Fruit fly (Drosophila melanogaster) whole organism, embryonic: ENCODE measurements around the gene Pak.

Experiments
- Adf1 ChIP-seq: fragments of 200-800 bp; sonication (Bioruptor generic); IDR thresholded peaks from 2 replicates; pipeline ENCODE4 v1.3.6; 2022; ENCODE audit warnings: missing biosample characterization, missing genetic modification characterization
- Aef1 ChIP-seq: fragments of 200-800 bp; sonication (Bioruptor generic); IDR thresholded peaks from 3 replicates; pipeline ENCODE4 v1.3.6; 2022; ENCODE audit warnings: missing biosample characterization, missing genetic modification characterization
- Asciz ChIP-seq: fragments of 200-800 bp; sonication (Bioruptor generic); optimal IDR thresholded peaks from 2 replicates; lab custom pipeline; 2017; ENCODE audit warnings: missing biosample characterization, mild to moderate bottlenecking, missing genetic modification characterization, missing genetic modification reagents
- B-H2 ChIP-seq: fragments of 200-800 bp; sonication (Bioruptor generic); optimal IDR thresholded peaks from 2 replicates; lab custom pipeline; 2018; ENCODE audit warnings: missing biosample characterization, mild to moderate bottlenecking, missing genetic modification characterization
- CG10209 ChIP-seq: fragments of 200-800 bp; sonication (Bioruptor generic); optimal IDR thresholded peaks from 3 replicates; lab custom pipeline; 2017; ENCODE audit warnings: missing biosample characterization, mild to moderate bottlenecking, missing genetic modification characterization, missing genetic modification reagents
- CG11456 ChIP-seq: fragments of 200-800 bp; sonication (Bioruptor generic); IDR thresholded peaks from 3 replicates; pipeline ENCODE4 v1.3.6; 2022; ENCODE audit warnings: missing biosample characterization, missing genetic modification characterization
- CG12769 ChIP-seq: fragments of 200-800 bp; sonication (Bioruptor generic); optimal IDR thresholded peaks from 2 replicates; lab custom pipeline; 2019; ENCODE audit warnings: missing biosample characterization, mild to moderate bottlenecking, missing genetic modification characterization, moderate library complexity
- CG13624 ChIP-seq: fragments of 200-800 bp; sonication (Bioruptor generic); optimal IDR thresholded peaks from 2 replicates; lab custom pipeline; 2016; ENCODE audit warnings: missing biosample characterization, missing genetic modification characterization
- CG14014 ChIP-seq: fragments of 200-800 bp; sonication (Bioruptor generic); IDR thresholded peaks from 2 replicates; pipeline ENCODE4 v1.3.6; 2022; ENCODE audit warnings: missing biosample characterization, missing genetic modification characterization
- CG14710 ChIP-seq: fragments of 200-800 bp; sonication (Bioruptor generic); optimal IDR thresholded peaks from 3 replicates; lab custom pipeline; 2019; ENCODE audit warnings: missing biosample characterization, mild to moderate bottlenecking, missing genetic modification characterization, moderate library complexity
- CG14860 ChIP-seq: fragments of 200-800 bp; sonication (Bioruptor generic); IDR thresholded peaks from 3 replicates; pipeline ENCODE4 v1.3.6; 2022; ENCODE audit warnings: missing biosample characterization, missing genetic modification characterization; ENCODE audit not compliant: partially characterized antibody
- CG1603 ChIP-seq: fragments of 200-800 bp; sonication (Bioruptor generic); optimal IDR thresholded peaks from 2 replicates; lab custom pipeline; 2019; ENCODE audit warnings: missing biosample characterization, mild to moderate bottlenecking, missing genetic modification characterization, moderate library complexity
- CG16813 ChIP-seq: fragments of 200-800 bp; sonication (Bioruptor generic); IDR thresholded peaks from 3 replicates; pipeline ENCODE4 v1.3.6; 2022; ENCODE audit warnings: missing biosample characterization, missing genetic modification characterization; ENCODE audit not compliant: partially characterized antibody
- CG2889 ChIP-seq: fragments of 200-800 bp; sonication (Bioruptor generic); IDR thresholded peaks from 3 replicates; pipeline ENCODE4 v1.3.6; 2022; ENCODE audit warnings: missing biosample characterization, missing genetic modification characterization
- CG30020 ChIP-seq: fragments of 200-800 bp; optimal IDR thresholded peaks from 2 replicates; lab custom pipeline; 2019; ENCODE audit warnings: missing biosample characterization, mild to moderate bottlenecking, missing genetic modification characterization, moderate library complexity
- CG3065 ChIP-seq: fragments of 200-800 bp; sonication (Bioruptor generic); optimal IDR thresholded peaks from 2 replicates; lab custom pipeline; 2016; ENCODE audit warnings: missing biosample characterization, missing genetic modification characterization
- CG3726 ChIP-seq: fragments of 200-800 bp; sonication (Bioruptor generic); IDR thresholded peaks from 3 replicates; pipeline ENCODE4, ENCODE4 v1.3.6; 2022; ENCODE audit warnings: missing biosample characterization, missing genetic modification characterization
- CG4424 ChIP-seq: fragments of 200-800 bp; sonication (Bioruptor generic); optimal IDR thresholded peaks from 3 replicates; lab custom pipeline; 2016; ENCODE audit warnings: missing biosample characterization, missing genetic modification characterization
- CG6791 ChIP-seq: fragments of 200-800 bp; sonication (Bioruptor generic); IDR thresholded peaks from 3 replicates; pipeline ENCODE4 v1.3.6; 2022; ENCODE audit warnings: missing biosample characterization, missing genetic modification characterization; ENCODE audit not compliant: partially characterized antibody
- CoRest ChIP-seq: fragments of 200-800 bp; sonication (Bioruptor generic); optimal IDR thresholded peaks from 3 replicates; lab custom pipeline; 2018; ENCODE audit warnings: missing biosample characterization, mild to moderate bottlenecking, missing genetic modification characterization, moderate library complexity
- Dbx ChIP-seq: fragments of 200-800 bp; sonication (Bioruptor generic); IDR thresholded peaks from 3 replicates; pipeline ENCODE4 v1.3.6; 2022; ENCODE audit warnings: missing biosample characterization, missing genetic modification characterization
- Deaf1 ChIP-seq: fragments of 200-800 bp; optimal IDR thresholded peaks from 3 replicates; lab custom pipeline; 2019; ENCODE audit warnings: missing biosample characterization, mild to moderate bottlenecking, missing genetic modification characterization, moderate library complexity
- E2f2 ChIP-seq: fragments of 200-800 bp; sonication (Bioruptor generic); IDR thresholded peaks from 2 replicates; pipeline ENCODE4 v1.3.6; 2022; ENCODE audit warnings: missing biosample characterization, missing genetic modification characterization
- HmgZ ChIP-seq: fragments of 200-800 bp; sonication (Bioruptor generic); optimal IDR thresholded peaks from 2 replicates; lab custom pipeline; 2018; ENCODE audit warnings: missing biosample characterization, mild to moderate bottlenecking, missing genetic modification characterization
- Med ChIP-seq: fragments of 200-800 bp; sonication (Bioruptor generic); peaks from one replicate; lab custom pipeline; 2016; ENCODE audit warnings: missing biosample characterization, missing genetic modification characterization, mild to moderate bottlenecking, inconsistent platforms, moderate library complexity
- Myb ChIP-seq: fragments of 200-800 bp; sonication (Bioruptor generic); optimal IDR thresholded peaks from 2 replicates; lab custom pipeline; 2016; ENCODE audit warnings: missing biosample characterization, missing genetic modification characterization
- Scr ChIP-seq: fragments of 200-800 bp; sonication (Bioruptor generic); IDR thresholded peaks from 2 replicates; pipeline ENCODE4 v1.3.6; 2022; ENCODE audit warnings: missing biosample characterization, missing genetic modification characterization; ENCODE audit not compliant: partially characterized antibody
- Taf1 ChIP-seq: fragments of 200-800 bp; sonication (Bioruptor generic); IDR thresholded peaks from 2 replicates; pipeline ENCODE4 v1.3.6; 2022; ENCODE audit warnings: missing biosample characterization, missing genetic modification characterization
- bcd ChIP-seq: fragments of 200-800 bp; sonication (Bioruptor generic); optimal IDR thresholded peaks from 2 replicates; lab custom pipeline; 2017; ENCODE audit warnings: missing biosample characterization, mild to moderate bottlenecking, missing genetic modification characterization
- cad ChIP-seq: fragments of >200 bp; optimal IDR thresholded peaks from 2 replicates; lab custom pipeline; 2017; ENCODE audit warnings: missing biosample characterization, missing genetic modification characterization
- cwo ChIP-seq: fragments of 200-800 bp; sonication (Bioruptor generic); optimal IDR thresholded peaks from 3 replicates; lab custom pipeline; 2017; ENCODE audit warnings: missing biosample characterization, missing genetic modification characterization, mild to moderate bottlenecking, moderate library complexity, missing genetic modification reagents
- disco-r ChIP-seq: fragments of 200-800 bp; sonication (Bioruptor generic); optimal IDR thresholded peaks from 2 replicates; lab custom pipeline; 2016; ENCODE audit warnings: missing biosample characterization, missing genetic modification characterization
- exex ChIP-seq: fragments of 200-800 bp; sonication (Bioruptor generic); optimal IDR thresholded peaks from 4 replicates; lab custom pipeline; 2018; ENCODE audit warnings: missing biosample characterization, mild to moderate bottlenecking, missing genetic modification characterization, moderate library complexity
- gem ChIP-seq: fragments of 200-800 bp; sonication (Bioruptor generic); optimal IDR thresholded peaks from 2 replicates; lab custom pipeline; 2019; ENCODE audit warnings: missing biosample characterization, mild to moderate bottlenecking, missing genetic modification characterization, moderate library complexity
- grau ChIP-seq: fragments of 200-800 bp; optimal IDR thresholded peaks from 3 replicates; lab custom pipeline; 2019; ENCODE audit warnings: missing biosample characterization, mild to moderate bottlenecking, missing genetic modification characterization, moderate library complexity
- gro ChIP-seq: fragments of 200-800 bp; sonication (Bioruptor generic); optimal IDR thresholded peaks from 2 replicates; lab custom pipeline; 2016; ENCODE audit warnings: missing biosample characterization, missing genetic modification characterization
- hbn ChIP-seq: fragments of 200-800 bp; sonication (Bioruptor generic); IDR thresholded peaks from 2 replicates; pipeline ENCODE4 v1.3.6; 2022; ENCODE audit warnings: missing biosample characterization, missing genetic modification characterization; ENCODE audit not compliant: partially characterized antibody
- ind ChIP-seq: fragments of 200-800 bp; sonication (Bioruptor generic); optimal IDR thresholded peaks from 3 replicates; lab custom pipeline; 2016; ENCODE audit warnings: missing biosample characterization, missing genetic modification characterization
- inv ChIP-seq: fragments of 200-800 bp; sonication (Bioruptor generic); IDR thresholded peaks from 2 replicates; pipeline ENCODE4 v1.3.6; 2022; ENCODE audit warnings: missing biosample characterization, missing genetic modification characterization; ENCODE audit not compliant: partially characterized antibody
- lilli ChIP-seq: fragments of 200-800 bp; sonication (Bioruptor generic); optimal IDR thresholded peaks from 3 replicates; lab custom pipeline; 2016; ENCODE audit warnings: missing biosample characterization, missing genetic modification characterization
- mld ChIP-seq: fragments of 200-800 bp; sonication (Bioruptor generic); IDR thresholded peaks from 3 replicates; pipeline ENCODE4 v1.3.6; 2022; ENCODE audit warnings: missing biosample characterization, missing genetic modification characterization; ENCODE audit not compliant: partially characterized antibody
- nmo ChIP-seq: fragments of 200-800 bp; sonication (Bioruptor generic); optimal IDR thresholded peaks from 2 replicates; lab custom pipeline; 2018; ENCODE audit warnings: missing biosample characterization, mild to moderate bottlenecking, missing genetic modification characterization, moderate library complexity
- ro ChIP-seq: fragments of 200-800 bp; sonication (Bioruptor generic); IDR thresholded peaks from 2 replicates; pipeline ENCODE4 v1.3.6; 2022; ENCODE audit warnings: missing biosample characterization, missing genetic modification characterization
- sens ChIP-seq: fragments of 200-800 bp; sonication (Bioruptor generic); peaks from one replicate; lab custom pipeline; 2016; ENCODE audit warnings: missing biosample characterization, missing genetic modification characterization
- slp2 ChIP-seq: fragments of 200-800 bp; sonication (Bioruptor generic); optimal IDR thresholded peaks from 2 replicates; lab custom pipeline; 2016; ENCODE audit warnings: missing biosample characterization, missing genetic modification characterization
- trh ChIP-seq: fragments of 200-800 bp; sonication (Bioruptor generic); optimal IDR thresholded peaks from 2 replicates; lab custom pipeline; 2016; ENCODE audit warnings: missing biosample characterization, missing genetic modification characterization
- unc-4 ChIP-seq: fragments of 200-800 bp; sonication (Bioruptor generic); IDR thresholded peaks from 2 replicates; pipeline ENCODE4 v1.3.6; 2022; ENCODE audit warnings: missing biosample characterization, missing genetic modification characterization; ENCODE audit not compliant: partially characterized antibody
- zen ChIP-seq: fragments of 200-800 bp; sonication (Bioruptor generic); optimal IDR thresholded peaks from 3 replicates; lab custom pipeline; 2018; ENCODE audit warnings: missing biosample characterization, mild to moderate bottlenecking, missing genetic modification characterization, moderate library complexity
- zen2 ChIP-seq: fragments of 200-800 bp; sonication (Bioruptor generic); IDR thresholded peaks from 3 replicates; pipeline ENCODE4 v1.3.6; 2022; ENCODE audit warnings: missing biosample characterization, missing genetic modification characterization; ENCODE audit not compliant: partially characterized antibody

The Pak gene

DNA sequence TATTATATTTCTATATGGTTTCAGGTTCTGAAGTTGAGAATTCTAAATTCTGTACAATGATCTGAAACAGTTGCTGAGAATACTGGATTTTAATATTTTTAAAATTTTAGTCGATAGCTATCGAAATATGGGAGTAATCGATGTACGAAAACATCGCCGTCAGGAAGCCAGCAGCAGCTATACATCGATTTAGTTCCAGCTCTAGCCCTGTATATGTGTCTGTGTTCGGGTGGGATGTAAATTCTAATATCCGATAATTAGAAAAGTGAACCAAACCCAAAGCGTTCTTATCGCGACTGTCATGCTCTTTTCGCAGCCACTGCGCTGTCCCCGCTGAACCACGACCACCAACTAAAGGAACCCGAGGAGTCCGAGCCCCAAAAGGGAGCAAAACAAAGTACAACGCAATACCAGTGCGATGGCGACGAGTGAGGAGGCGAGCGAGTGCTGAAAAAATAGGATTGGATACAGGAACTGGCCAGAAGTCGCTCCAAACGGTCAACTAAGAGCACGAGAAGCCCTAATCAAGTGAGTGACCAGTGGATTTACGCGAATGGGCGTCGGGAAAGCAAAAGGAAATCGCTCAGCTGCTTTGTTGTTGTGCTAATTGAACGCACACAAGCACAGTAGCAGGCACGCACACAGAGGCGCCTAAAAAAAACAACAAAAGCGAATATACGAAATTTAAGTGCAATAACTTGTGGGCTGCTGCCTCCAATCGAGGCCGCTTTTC lies 32.2 kb downstream of the Pak start, which contains the start of gene gzl (continued):
- TF ChIP-seq zen2 (GFP tag; lab: Robert Waterston, UW) (peak; percentile 97), mld (GFP tag; lab: Robert Waterston, UW) (peak; percentile 94), ind (GFP tag; lab: Kevin White, UChicago) (no peak), HmgZ (peak; percentile 25), CG2889 (GFP tag; lab: Robert Waterston, UW) (no peak), CG30020 (tag; lab: Kevin White, UChicago) (peak; percentile 39), CG10209 (GFP tag; lab: Kevin White, UChicago) (no peak), CG12769 (tag; lab: Kevin White, UChicago) (no peak), exex (peak; percentile 43), Taf1 (GFP tag; lab: Robert Waterston, UW) (no peak), unc-4 (GFP tag; lab: Robert Waterston, UW) (peak; percentile 96), nmo (GFP tag; lab: Kevin White, UChicago) (peak; percentile 28), zen (tag; lab: Kevin White, UChicago) (peak; percentile 14), CG3065 (GFP tag; lab: Kevin White, UChicago) (no peak), disco-r (no peak), cwo (GFP tag; lab: Kevin White, UChicago) (peak; percentile 35), Scr (peak; percentile 97), CG14014 (no peak), hbn (GFP tag; lab: Robert Waterston, UW) (peak; percentile 97), inv (GFP tag; lab: Robert Waterston, UW) (peak; percentile 96), CG14860 (peak; percentile 96), B-H2 (GFP tag; lab: Kevin White, UChicago) (peak; percentile 58), CG16813 (peak; percentile 97), gem (no peak), CG13624 (GFP tag; lab: Kevin White, UChicago) (peak; percentile 49), Dbx (0 out of 3 replicates have a peak, but pooled peaks have one; percentile 8), cad (GFP tag; lab: Kevin White, UChicago) (no peak), Myb (GFP tag; lab: Kevin White, UChicago) (peak; percentile 77), CG1603 (tag; lab: Kevin White, UChicago) (peak; percentile 60), CG4424 (GFP tag; lab: Kevin White, UChicago) (no peak), gro (GFP tag; lab: Kevin White, UChicago) (peak; percentile 36), Adf1 (peak; percentile 30; the same call in 1 of the 2 replicates), Med (GFP tag; lab: Kevin White, UChicago) (peak; percentile 87), Asciz (GFP tag; lab: Kevin White, UChicago) (no peak), lilli (GFP tag; lab: Kevin White, UChicago) (peak; percentile 23), Deaf1 (peak; percentile 38), slp2 (GFP tag; lab: Kevin White, UChicago) (no peak), grau (no peak), Aef1 (GFP tag; lab: Robert Waterston, UW) (peak; percentile 31; the same call in 1 of the 3 replicates), trh (GFP tag; lab: Kevin White, UChicago) (no peak), CG6791 (GFP tag; lab: Robert Waterston, UW) (peak; percentile 99), ro (GFP tag; lab: Robert Waterston, UW) (no peak), CG3726 (GFP tag; lab: Robert Waterston, UW) (no peak), bcd (GFP tag; lab: Kevin White, UChicago) (no peak), sens (peak; percentile 31), CG14710 (tag; lab: Kevin White, UChicago) (peak; percentile 42), CG11456 (GFP tag; lab: Robert Waterston, UW) (no peak), CoRest (tag; lab: Kevin White, UChicago) (peak; percentile 27), E2f2 (GFP tag; lab: Robert Waterston, UW) (peak; percentile 70)
